Comparison of ENCODE assay signal across 1 fruit fly cellular context in genomic region chrX:3811340-3811788, dm6.
TF ChIP-seq lines count a peak whose summit lies in the region.

ec (plus strand) TSS chrX:3811698.

TF ChIP-seq in whole organism, embryonic, 481 proteins besides CTCF, POLR2A, EP300 and RAD21 (continued from another document and continues in another):
- peak; percentile 4 to 42 for TF ChIP-seq Trl (optimal IDR thresholded peaks at IDR 0.05; lab: Kevin White, UChicago)
- TF ChIP-seq Trl (GFP tag; optimal IDR thresholded peaks at IDR 0.05; lab: Kevin White, UChicago), result peak; percentile 62
- no peak for TF ChIP-seq ranshi (GFP tag; IDR thresholded peaks at IDR 0.05; lab: Robert Waterston, UW)
- no peak for TF ChIP-seq ind (GFP tag; optimal IDR thresholded peaks at IDR 0.05; lab: Kevin White, UChicago)
- TF ChIP-seq tx (GFP tag; optimal IDR thresholded peaks at IDR 0.05; lab: Kevin White, UChicago), result no peak
- TF ChIP-seq CG12071 (GFP tag; optimal IDR thresholded peaks at IDR 0.05; lab: Kevin White, UChicago), result peak; percentile 49
- TF ChIP-seq CG2199 (GFP tag; IDR thresholded peaks at IDR 0.05; lab: Robert Waterston, UW), result 0 out of 3 replicates have a peak, but pooled peaks have one; percentile 33
- no peak for TF ChIP-seq Sox100B (GFP tag; optimal IDR thresholded peaks at IDR 0.05; lab: Kevin White, UChicago)
- TF ChIP-seq schlank (tag; optimal IDR thresholded peaks at IDR 0.05; lab: Kevin White, UChicago), result no peak
- no peak for TF ChIP-seq hb (GFP tag; IDR thresholded peaks at IDR 0.05; lab: Robert Waterston, UW; ENCODE audit: partially characterized antibody)
- no peak for TF ChIP-seq gsb (GFP tag; IDR thresholded peaks at IDR 0.05; lab: Robert Waterston, UW)
- no peak for TF ChIP-seq H15 (GFP tag; IDR thresholded peaks at IDR 0.05; lab: Robert Waterston, UW)
- peak; percentile 24 for TF ChIP-seq CHES-1-like (GFP tag; optimal IDR thresholded peaks at IDR 0.05; lab: Kevin White, UChicago)
- no peak for TF ChIP-seq CG3065 (GFP tag; optimal IDR thresholded peaks at IDR 0.05; lab: Kevin White, UChicago)
- TF ChIP-seq cad (GFP tag; optimal IDR thresholded peaks at IDR 0.05; lab: Kevin White, UChicago), result no peak
- TF ChIP-seq klu (GFP tag; IDR thresholded peaks at IDR 0.05; lab: Robert Waterston, UW), result no peak
- peak; percentile 54 for TF ChIP-seq stwl (tag; optimal IDR thresholded peaks at IDR 0.05; lab: Kevin White, UChicago)
- peak; percentile 45; the same call in 1 of the 2 replicates for TF ChIP-seq Scr (GFP tag; IDR thresholded peaks at IDR 0.05; lab: Robert Waterston, UW; ENCODE audit: partially characterized antibody)
- peak; percentile 45; the same call in 1 of the 2 replicates for TF ChIP-seq amos (GFP tag; IDR thresholded peaks at IDR 0.05; lab: Robert Waterston, UW; ENCODE audit: partially characterized antibody)
- no peak for TF ChIP-seq ERR (GFP tag; optimal IDR thresholded peaks at IDR 0.05; lab: Kevin White, UChicago)
- TF ChIP-seq fd64A (GFP tag; optimal IDR thresholded peaks at IDR 0.05; lab: Kevin White, UChicago), result no peak
- TF ChIP-seq dati (GFP tag; IDR thresholded peaks at IDR 0.05; lab: Robert Waterston, UW), result no peak
- no peak for TF ChIP-seq exex (tag; optimal IDR thresholded peaks at IDR 0.05; lab: Kevin White, UChicago)
- TF ChIP-seq CG9817 (tag; optimal IDR thresholded peaks at IDR 0.05; lab: Kevin White, UChicago), result no peak
- TF ChIP-seq cas (GFP tag; IDR thresholded peaks at IDR 0.05; lab: Robert Waterston, UW), result no peak
- no peak for TF ChIP-seq GATAe (GFP tag; conservative IDR thresholded peaks at IDR 0.05; lab: Robert Waterston, UW)
- TF ChIP-seq sim (GFP tag; IDR thresholded peaks at IDR 0.05; lab: Robert Waterston, UW), result no peak
- no peak for TF ChIP-seq CG7745 (tag; optimal IDR thresholded peaks at IDR 0.05; lab: Kevin White, UChicago)
- peak; percentile 79 for TF ChIP-seq CG9797 (GFP tag; optimal IDR thresholded peaks at IDR 0.05; lab: Kevin White, UChicago)
- no peak for TF ChIP-seq CG2875 (GFP tag; optimal IDR thresholded peaks at IDR 0.05; lab: Kevin White, UChicago)
- no peak for TF ChIP-seq cato (GFP tag; optimal IDR thresholded peaks at IDR 0.05; lab: Kevin White, UChicago; ENCODE audit: borderline replicate concordance)
- no peak for TF ChIP-seq CG15011 (GFP tag; optimal IDR thresholded peaks at IDR 0.05; lab: Kevin White, UChicago)
- peak; percentile 3 for TF ChIP-seq pnt (GFP tag; optimal IDR thresholded peaks at IDR 0.05; lab: Kevin White, UChicago)
- no peak for TF ChIP-seq CG16815 (GFP tag; optimal IDR thresholded peaks at IDR 0.05; lab: Kevin White, UChicago)
- no peak for TF ChIP-seq tll (GFP tag; optimal IDR thresholded peaks at IDR 0.05; lab: Kevin White, UChicago)
- TF ChIP-seq da (GFP tag; optimal IDR thresholded peaks at IDR 0.05; lab: Kevin White, UChicago), result no peak
- TF ChIP-seq CG13287 (GFP tag; IDR thresholded peaks at IDR 0.05; lab: Robert Waterston, UW; ENCODE audit: partially characterized antibody), result peak; percentile 61
- peak; percentile 41 for TF ChIP-seq Bdp1 (GFP tag; optimal IDR thresholded peaks at IDR 0.05; lab: Kevin White, UChicago)
- no peak for TF ChIP-seq CG15696 (tag; optimal IDR thresholded peaks at IDR 0.05; lab: Kevin White, UChicago)
- no peak for TF ChIP-seq CG11696 (GFP tag; IDR thresholded peaks at IDR 0.05; lab: Robert Waterston, UW)
- TF ChIP-seq Fer1 (GFP tag; optimal IDR thresholded peaks at IDR 0.05; lab: Kevin White, UChicago), result peak; percentile 54
- no peak for TF ChIP-seq pum (GFP tag; optimal IDR thresholded peaks at IDR 0.05; lab: Kevin White, UChicago)
- no peak for TF ChIP-seq crc (GFP tag; optimal IDR thresholded peaks at IDR 0.05; lab: Kevin White, UChicago)
- peak; percentile 21 for TF ChIP-seq CG7839 (tag; optimal IDR thresholded peaks at IDR 0.05; lab: Kevin White, UChicago)
- TF ChIP-seq Fer3 (tag; optimal IDR thresholded peaks at IDR 0.05; lab: Kevin White, UChicago), result no peak
- peak; percentile 31 for TF ChIP-seq CG17385 (GFP tag; optimal IDR thresholded peaks at IDR 0.05; lab: Kevin White, UChicago)
- no peak for TF ChIP-seq CG7271 (tag; optimal IDR thresholded peaks at IDR 0.05; lab: Kevin White, UChicago)
- TF ChIP-seq CG1233 (GFP tag; optimal IDR thresholded peaks at IDR 0.05; lab: Kevin White, UChicago), result peak; percentile 5
- no peak for TF ChIP-seq vfl (GFP tag; optimal IDR thresholded peaks at IDR 0.05; lab: Kevin White, UChicago)
- no peak for TF ChIP-seq CG5180 (GFP tag; optimal IDR thresholded peaks at IDR 0.05; lab: Kevin White, UChicago)
- TF ChIP-seq CG13296 (GFP tag; optimal IDR thresholded peaks at IDR 0.05; lab: Kevin White, UChicago), result peak; percentile 5
- TF ChIP-seq CG17912 (GFP tag; optimal IDR thresholded peaks at IDR 0.05; lab: Kevin White, UChicago), result no peak
- peak; percentile 59 for TF ChIP-seq gcm (GFP tag; optimal IDR thresholded peaks at IDR 0.05; lab: Kevin White, UChicago)
- peak; percentile 71 for TF ChIP-seq CG1603 (tag; optimal IDR thresholded peaks at IDR 0.05; lab: Kevin White, UChicago)
- TF ChIP-seq dan (GFP tag; IDR thresholded peaks at IDR 0.05; lab: Robert Waterston, UW), result no peak
- no peak for TF ChIP-seq D (optimal IDR thresholded peaks at IDR 0.05; lab: Kevin White, UChicago)
- TF ChIP-seq D (GFP tag; optimal IDR thresholded peaks at IDR 0.05; lab: Kevin White, UChicago), result no peak
- no peak for TF ChIP-seq CG7786 (GFP tag; optimal IDR thresholded peaks at IDR 0.05; lab: Kevin White, UChicago)
- TF ChIP-seq Hr3 (GFP tag; optimal IDR thresholded peaks at IDR 0.05; lab: Kevin White, UChicago), result no peak
- TF ChIP-seq CG3838 (GFP tag; optimal IDR thresholded peaks at IDR 0.05; lab: Kevin White, UChicago), result no peak
- no peak for TF ChIP-seq CG14050 (GFP tag; IDR thresholded peaks at IDR 0.05; lab: Robert Waterston, UW)
- TF ChIP-seq Hr39 (optimal IDR thresholded peaks at IDR 0.05; lab: Kevin White, UChicago), result no peak
- no peak for TF ChIP-seq tgo (GFP tag; IDR thresholded peaks at IDR 0.05; lab: Robert Waterston, UW)
- no peak for TF ChIP-seq YL-1 (GFP tag; optimal IDR thresholded peaks at IDR 0.05; lab: Kevin White, UChicago)
- TF ChIP-seq CG32772 (GFP tag; IDR thresholded peaks at IDR 0.05; lab: Robert Waterston, UW), result no peak
- TF ChIP-seq nom (GFP tag; optimal IDR thresholded peaks at IDR 0.05; lab: Kevin White, UChicago), result peak; percentile 44
- no peak for TF ChIP-seq CG16813 (GFP tag; IDR thresholded peaks at IDR 0.05; lab: Robert Waterston, UW; ENCODE audit: partially characterized antibody)
- TF ChIP-seq CG18011 (GFP tag; optimal IDR thresholded peaks at IDR 0.05; lab: Kevin White, UChicago), result no peak
- no peak for TF ChIP-seq Gsc (GFP tag; IDR thresholded peaks at IDR 0.05; lab: Robert Waterston, UW)
- TF ChIP-seq usp (GFP tag; optimal IDR thresholded peaks at IDR 0.05; lab: Kevin White, UChicago), result no peak
- no peak for TF ChIP-seq emc (GFP tag; optimal IDR thresholded peaks at IDR 0.05; lab: Kevin White, UChicago)
- 0 out of 3 replicates have a peak, but pooled peaks have one; percentile 19 for TF ChIP-seq row (GFP tag; IDR thresholded peaks at IDR 0.05; lab: Robert Waterston, UW)
- TF ChIP-seq NC2β (GFP tag; optimal IDR thresholded peaks at IDR 0.05; lab: Kevin White, UChicago), result no peak
- no peak for TF ChIP-seq danr (GFP tag; IDR thresholded peaks at IDR 0.05; lab: Robert Waterston, UW)
- TF ChIP-seq Sox102F (GFP tag; optimal IDR thresholded peaks at IDR 0.05; lab: Kevin White, UChicago), result no peak
- no peak for TF ChIP-seq NfI (GFP tag; optimal IDR thresholded peaks at IDR 0.05; lab: Kevin White, UChicago)
- no peak for TF ChIP-seq dmrt11E (tag; optimal IDR thresholded peaks at IDR 0.05; lab: Kevin White, UChicago)
- TF ChIP-seq CG8388 (GFP tag; optimal IDR thresholded peaks at IDR 0.05; lab: Kevin White, UChicago), result no peak
- no peak for TF ChIP-seq Ets65A (GFP tag; lab: Kevin White, UChicago)
- no peak for TF ChIP-seq onecut (GFP tag; IDR thresholded peaks at IDR 0.05; lab: Robert Waterston, UW)
- peak; percentile 57 for TF ChIP-seq CG17186 (GFP tag; optimal IDR thresholded peaks at IDR 0.05; lab: Kevin White, UChicago)
- TF ChIP-seq CG10147 (GFP tag; optimal IDR thresholded peaks at IDR 0.05; lab: Kevin White, UChicago), result no peak
- peak; percentile 31 for TF ChIP-seq lilli (GFP tag; optimal IDR thresholded peaks at IDR 0.05; lab: Kevin White, UChicago)
- TF ChIP-seq dpn (GFP tag; optimal IDR thresholded peaks at IDR 0.05; lab: Kevin White, UChicago), result no peak
- TF ChIP-seq CG10209 (GFP tag; optimal IDR thresholded peaks at IDR 0.05; lab: Kevin White, UChicago), result no peak
- TF ChIP-seq CG9609 (GFP tag; optimal IDR thresholded peaks at IDR 0.05; lab: Kevin White, UChicago), result no peak
- TF ChIP-seq Nf-YC (tag; optimal IDR thresholded peaks at IDR 0.05; lab: Kevin White, UChicago), result peak; percentile 16
- no peak for TF ChIP-seq CG7357 (GFP tag; IDR thresholded peaks at IDR 0.05; lab: Robert Waterston, UW)
- peak; percentile 19 for TF ChIP-seq scrt (GFP tag; optimal IDR thresholded peaks at IDR 0.05; lab: Kevin White, UChicago)
- no peak for TF ChIP-seq h (optimal IDR thresholded peaks at IDR 0.05; lab: Kevin White, UChicago)
- no peak for TF ChIP-seq chn (GFP tag; optimal IDR thresholded peaks at IDR 0.05; lab: Kevin White, UChicago)
- TF ChIP-seq CG12391 (tag; optimal IDR thresholded peaks at IDR 0.05; lab: Kevin White, UChicago), result peak; percentile 23
- TF ChIP-seq bsh (GFP tag; optimal IDR thresholded peaks at IDR 0.05; lab: Kevin White, UChicago), result no peak
- no peak for TF ChIP-seq CG10274 (GFP tag; optimal IDR thresholded peaks at IDR 0.05; lab: Kevin White, UChicago)
- TF ChIP-seq CG11560 (tag; IDR thresholded peaks at IDR 0.05; lab: Robert Waterston, UW), result 0 out of 3 replicates have a peak, but pooled peaks have one; percentile 17
- no peak for TF ChIP-seq dysf (GFP tag; IDR thresholded peaks at IDR 0.05; lab: Robert Waterston, UW)
- peak; percentile 64 for TF ChIP-seq Hmr (GFP tag; optimal IDR thresholded peaks at IDR 0.05; lab: Kevin White, UChicago)
- no peak for TF ChIP-seq eve (GFP tag; optimal IDR thresholded peaks at IDR 0.05; lab: Kevin White, UChicago)
- no peak for TF ChIP-seq wdn (GFP tag; IDR thresholded peaks at IDR 0.05; lab: Robert Waterston, UW)
- TF ChIP-seq Camta (GFP tag; optimal IDR thresholded peaks at IDR 0.05; lab: Kevin White, UChicago), result no peak
- no peak; the same call in 2 of the 3 replicates for TF ChIP-seq gce (GFP tag; IDR thresholded peaks at IDR 0.05; lab: Robert Waterston, UW)
- TF ChIP-seq CG18599 (GFP tag; optimal IDR thresholded peaks at IDR 0.05; lab: Kevin White, UChicago), result peak; percentile 31
- no peak for TF ChIP-seq CG8089 (GFP tag; optimal IDR thresholded peaks at IDR 0.05; lab: Kevin White, UChicago)
- TF ChIP-seq fd3F (GFP tag; optimal IDR thresholded peaks at IDR 0.05; lab: Kevin White, UChicago), result no peak
- no peak for TF ChIP-seq CG10565 (GFP tag; optimal IDR thresholded peaks at IDR 0.05; lab: Kevin White, UChicago)
- TF ChIP-seq pho (GFP tag; optimal IDR thresholded peaks at IDR 0.05; lab: Kevin White, UChicago), result peak; percentile 27
- TF ChIP-seq pan (optimal IDR thresholded peaks at IDR 0.05; lab: Kevin White, UChicago), result no peak
- TF ChIP-seq pan (GFP tag; optimal IDR thresholded peaks at IDR 0.05 in 1 of 2, IDR thresholded peaks at IDR 0.05 in 1 of 2), result no peak
- TF ChIP-seq CG1024 (GFP tag; IDR thresholded peaks at IDR 0.05; lab: Robert Waterston, UW), result no peak
- TF ChIP-seq chif (GFP tag; optimal IDR thresholded peaks at IDR 0.05; lab: Kevin White, UChicago), result peak in 1 of 2 experiments; percentile 30
- TF ChIP-seq tna (GFP tag; IDR thresholded peaks at IDR 0.05; lab: Robert Waterston, UW; ENCODE audit: partially characterized antibody), result 0 out of 2 replicates have a peak, but pooled peaks have one; percentile 23
- peak; percentile 47; the same call in 1 of the 3 replicates for TF ChIP-seq so (GFP tag; IDR thresholded peaks at IDR 0.05; lab: Robert Waterston, UW)
- no peak for TF ChIP-seq slp2 (GFP tag; optimal IDR thresholded peaks at IDR 0.05; lab: Kevin White, UChicago)
- TF ChIP-seq twi (tag; optimal IDR thresholded peaks at IDR 0.05; lab: Kevin White, UChicago), result no peak
- TF ChIP-seq btn (GFP tag; optimal IDR thresholded peaks at IDR 0.05; lab: Kevin White, UChicago), result peak; percentile 4
- no peak for TF ChIP-seq CG14441 (GFP tag; IDR thresholded peaks at IDR 0.05; lab: Robert Waterston, UW)
- TF ChIP-seq CG3407 (GFP tag; optimal IDR thresholded peaks at IDR 0.05; lab: Kevin White, UChicago), result no peak
- TF ChIP-seq Oaz (GFP tag; IDR thresholded peaks at IDR 0.05; lab: Robert Waterston, UW), result no peak
- no peak for TF ChIP-seq Gug (GFP tag; IDR thresholded peaks at IDR 0.05; lab: Robert Waterston, UW)
- TF ChIP-seq Kr (GFP tag; optimal IDR thresholded peaks at IDR 0.05; lab: Kevin White, UChicago), result no peak
- TF ChIP-seq run (tag; optimal IDR thresholded peaks at IDR 0.05; lab: Kevin White, UChicago), result no peak
- no peak for TF ChIP-seq Aef1 (GFP tag; IDR thresholded peaks at IDR 0.05; lab: Robert Waterston, UW)
- TF ChIP-seq Eip74EF (GFP tag; optimal IDR thresholded peaks at IDR 0.05; lab: Kevin White, UChicago), result no peak
- TF ChIP-seq Chrac-16 (GFP tag; optimal IDR thresholded peaks at IDR 0.05; lab: Kevin White, UChicago), result no peak
- no peak for TF ChIP-seq CG13424 (tag; optimal IDR thresholded peaks at IDR 0.05; lab: Kevin White, UChicago)
- no peak for TF ChIP-seq jigr1 (GFP tag; IDR thresholded peaks at IDR 0.05; lab: Robert Waterston, UW)
- TF ChIP-seq CG14965 (GFP tag; optimal IDR thresholded peaks at IDR 0.05; lab: Kevin White, UChicago; ENCODE audit: borderline replicate concordance), result no peak
- peak; percentile 26 for TF ChIP-seq CG13894 (tag; optimal IDR thresholded peaks at IDR 0.05; lab: Kevin White, UChicago)
- no peak for TF ChIP-seq Fer2 (tag; optimal IDR thresholded peaks at IDR 0.05; lab: Kevin White, UChicago)
- TF ChIP-seq otp (GFP tag; IDR thresholded peaks at IDR 0.05; lab: Robert Waterston, UW), result 0 out of 3 replicates have a peak, but pooled peaks have one; percentile 39
- TF ChIP-seq nau (GFP tag; optimal IDR thresholded peaks at IDR 0.05; lab: Kevin White, UChicago), result no peak
- TF ChIP-seq CG10654 (GFP tag; optimal IDR thresholded peaks at IDR 0.05; lab: Kevin White, UChicago), result no peak
- peak; percentile 35 for TF ChIP-seq Dip3 (GFP tag; optimal IDR thresholded peaks at IDR 0.05; lab: Kevin White, UChicago)
- TF ChIP-seq phol (tag; optimal IDR thresholded peaks at IDR 0.05; lab: Kevin White, UChicago), result peak; percentile 30
- TF ChIP-seq psq (GFP tag; optimal IDR thresholded peaks at IDR 0.05; lab: Kevin White, UChicago), result peak; percentile 3
- no peak for TF ChIP-seq CG15073 (GFP tag; optimal IDR thresholded peaks at IDR 0.05; lab: Kevin White, UChicago)
